Fruit fly (Drosophila melanogaster) whole organism, wandering third instar larva: Measurements from ENCODE around the gene CG4009.

Experiments used
- Abd-B ChIP-seq: fragments of >200 bp; optimal IDR thresholded peaks from 2 replicates; lab custom pipeline; 2017; ENCODE audit warnings: missing biosample characterization, missing genetic modification characterization
- CG32264 ChIP-seq: fragments of 200-800 bp; sonication (Bioruptor generic); optimal IDR thresholded peaks from 2 replicates; lab custom pipeline; 2016; ENCODE audit warnings: missing biosample characterization, missing genetic modification characterization
- CG9705 ChIP-seq: fragments of 200-800 bp; sonication (Bioruptor generic); optimal IDR thresholded peaks from 2 replicates; lab custom pipeline; 2018; ENCODE audit warnings: missing biosample characterization, mild to moderate bottlenecking, missing genetic modification characterization
- CrebA ChIP-seq: fragments of 200-800 bp; sonication (Bioruptor generic); optimal IDR thresholded peaks from 2 replicates; lab custom pipeline; 2016; ENCODE audit warnings: missing biosample characterization, mild to moderate bottlenecking, missing genetic modification characterization, borderline replicate concordance
- Dfd ChIP-seq: fragments of >200 bp; optimal IDR thresholded peaks from 2 replicates; lab custom pipeline; 2017; ENCODE audit warnings: missing biosample characterization, missing genetic modification characterization
- Dif ChIP-seq: fragments of 200-275, 200-300 bp; sonication (Bioruptor generic); optimal IDR thresholded peaks from 2 replicates; lab custom pipeline; 2018; ENCODE audit warnings: missing biosample characterization, missing genetic modification characterization; ENCODE audit not compliant: partially characterized antibody
- GATAd ChIP-seq: sonication (Bioruptor generic); optimal IDR thresholded peaks from 2 replicates; lab custom pipeline; 2016; ENCODE audit warnings: missing biosample characterization, missing genetic modification characterization
- HLH106 ChIP-seq: fragments of 200-800 bp; optimal IDR thresholded peaks from 3 replicates; lab custom pipeline; 2019; ENCODE audit warnings: missing biosample characterization, mild to moderate bottlenecking, missing genetic modification characterization, moderate library complexity
- Hnf4 ChIP-seq: fragments of 200-800 bp; sonication (Bioruptor generic); optimal IDR thresholded peaks from 2 replicates; lab custom pipeline; 2016; ENCODE audit warnings: missing biosample characterization, mild to moderate bottlenecking, missing genetic modification characterization
- Hr78 ChIP-seq: fragments of >200 bp; optimal IDR thresholded peaks from 2 replicates; lab custom pipeline; 2017; ENCODE audit warnings: missing biosample characterization, missing genetic modification characterization
- Hr83 ChIP-seq: fragments of 200-300 bp; sonication (Bioruptor generic); optimal IDR thresholded peaks from 2 replicates; lab custom pipeline; 2016; ENCODE audit warnings: missing biosample characterization, mild to moderate bottlenecking, missing genetic modification characterization, moderate library complexity; ENCODE audit not compliant: poor library complexity, severe bottlenecking
- Jra ChIP-seq: sonication (Bioruptor generic); optimal IDR thresholded peaks from 2 replicates; lab custom pipeline; 2016; ENCODE audit warnings: missing biosample characterization, missing genetic modification characterization
- Mio ChIP-seq: sonication (Bioruptor generic); optimal IDR thresholded peaks from 2 replicates; lab custom pipeline; 2016; ENCODE audit warnings: missing biosample characterization, missing genetic modification characterization
- Myc ChIP-seq: fragments of >200 bp; optimal IDR thresholded peaks from 2 replicates; lab custom pipeline; 2017
- N ChIP-seq: fragments of >200 bp; optimal IDR thresholded peaks from 2 replicates; lab custom pipeline; 2018; ENCODE audit warnings: missing biosample characterization, missing external identifiers, missing genetic modification characterization
- OdsH ChIP-seq: fragments of 200-800 bp; sonication (Bioruptor generic); optimal IDR thresholded peaks from 2 replicates; lab custom pipeline; 2016; ENCODE audit warnings: missing biosample characterization, mild to moderate bottlenecking, missing genetic modification characterization
- Rel ChIP-seq, 2 experiments: fragments of 200-800 bp; sonication (Bioruptor generic) in 1 of 2; optimal IDR thresholded peaks; 2 replicates in 1 of 2; 3 replicates in 1 of 2; lab custom pipeline; 2016 to 2019; ENCODE audit warnings: mild to moderate bottlenecking in 2 of 2, missing biosample characterization in 2 of 2, missing genetic modification characterization in 2 of 2, moderate library complexity in 1 of 2
- Sp1 ChIP-seq: fragments of 200-800 bp; sonication (Bioruptor generic); optimal IDR thresholded peaks from 3 replicates; lab custom pipeline; 2019; ENCODE audit warnings: missing biosample characterization, mild to moderate bottlenecking, missing genetic modification characterization, moderate library complexity
- Vsx2 ChIP-seq: fragments of 200-300, 225-300 bp; sonication (Bioruptor generic); optimal IDR thresholded peaks from 2 replicates; lab custom pipeline; 2018; ENCODE audit warnings: missing biosample characterization, missing genetic modification characterization; ENCODE audit not compliant: partially characterized antibody
- br ChIP-seq: fragments of 200-800 bp; sonication (Bioruptor generic); optimal IDR thresholded peaks from 2 replicates; lab custom pipeline; 2016; ENCODE audit warnings: missing biosample characterization, missing genetic modification characterization
- brk ChIP-seq: fragments of 200-800 bp; sonication (Bioruptor generic); optimal IDR thresholded peaks from 2 replicates; lab custom pipeline; 2016; ENCODE audit warnings: missing biosample characterization, mild to moderate bottlenecking, missing genetic modification characterization
- dl ChIP-seq, 2 experiments: fragments of 175-275, 200-275 bp in 1 of 2; fragments of 200-275 bp in 1 of 2; sonication (Bioruptor generic); optimal IDR thresholded peaks; lab custom pipeline; 2018; ENCODE audit warnings: mild to moderate bottlenecking in 2 of 2, missing biosample characterization in 2 of 2, missing genetic modification characterization in 2 of 2, moderate library complexity in 2 of 2; ENCODE audit not compliant: partially characterized antibody in 2 of 2, insufficient read depth in 1 of 2
- dmrt93B ChIP-seq: fragments of 200-800 bp; sonication (Bioruptor generic); optimal IDR thresholded peaks from 2 replicates; lab custom pipeline; 2018; ENCODE audit warnings: missing biosample characterization, mild to moderate bottlenecking, missing genetic modification characterization
- dsf ChIP-seq: sonication (Bioruptor generic); optimal IDR thresholded peaks from 2 replicates; lab custom pipeline; 2016; ENCODE audit warnings: missing biosample characterization, missing genetic modification characterization, borderline replicate concordance
- ey ChIP-seq: fragments of 200-800 bp; sonication (Bioruptor generic); optimal IDR thresholded peaks from 2 replicates; lab custom pipeline; 2016; ENCODE audit warnings: missing biosample characterization, missing genetic modification characterization
- foxo ChIP-seq, 2 experiments: fragments of 200-800 bp; sonication (Bioruptor generic); optimal IDR thresholded peaks; 2 replicates in 1 of 2; 3 replicates in 1 of 2; lab custom pipeline; 2016 to 2017; ENCODE audit warnings: missing biosample characterization in 2 of 2, missing genetic modification characterization in 2 of 2
- fru ChIP-seq: fragments of 200-800 bp; sonication (Bioruptor generic); optimal IDR thresholded peaks from 3 replicates; lab custom pipeline; 2016; ENCODE audit warnings: missing biosample characterization, mild to moderate bottlenecking, missing genetic modification characterization
- h ChIP-seq: fragments of 200-800 bp; sonication (Bioruptor generic); optimal IDR thresholded peaks from 3 replicates; lab custom pipeline; 2016; ENCODE audit warnings: missing biosample characterization, mild to moderate bottlenecking, missing genetic modification characterization
- jim ChIP-seq: fragments of 175-275, 200-325 bp; sonication (Bioruptor generic); optimal IDR thresholded peaks from 2 replicates; lab custom pipeline; 2016; ENCODE audit warnings: missing biosample characterization, mild to moderate bottlenecking, missing genetic modification characterization
- lola ChIP-seq: fragments of >200 bp; optimal IDR thresholded peaks from 2 replicates; lab custom pipeline; 2017; ENCODE audit warnings: missing biosample characterization, missing genetic modification characterization
- pan ChIP-seq: fragments of >200 bp; optimal IDR thresholded peaks from 2 replicates; lab custom pipeline; 2017
- psq ChIP-seq: fragments of 200-800 bp; sonication (Bioruptor generic); optimal IDR thresholded peaks from 3 replicates; lab custom pipeline; 2017; ENCODE audit warnings: missing biosample characterization, mild to moderate bottlenecking, missing genetic modification characterization, moderate library complexity
- rgr ChIP-seq: fragments of 200-800 bp; sonication (Bioruptor generic); optimal IDR thresholded peaks from 3 replicates; lab custom pipeline; 2016; ENCODE audit warnings: missing biosample characterization, mild to moderate bottlenecking, missing genetic modification characterization
- sage ChIP-seq: fragments of 200-800 bp; sonication (Bioruptor generic); optimal IDR thresholded peaks from 2 replicates; lab custom pipeline; 2016; ENCODE audit warnings: missing biosample characterization, mild to moderate bottlenecking, missing genetic modification characterization
- sv ChIP-seq: fragments of 200-800 bp; sonication (Bioruptor generic); optimal IDR thresholded peaks from 3 replicates; lab custom pipeline; 2016; ENCODE audit warnings: missing biosample characterization, missing genetic modification characterization
- tai ChIP-seq: sonication (Bioruptor generic); optimal IDR thresholded peaks from 2 replicates; lab custom pipeline; 2016; ENCODE audit warnings: missing biosample characterization, missing genetic modification characterization
- usp ChIP-seq: fragments of >200 bp; optimal IDR thresholded peaks from 2 replicates; lab custom pipeline; 2017; ENCODE audit warnings: missing biosample characterization, missing genetic modification characterization
- woc ChIP-seq: sonication (Bioruptor generic); optimal IDR thresholded peaks from 2 replicates; lab custom pipeline; 2016; ENCODE audit warnings: missing biosample characterization, mild to moderate bottlenecking, missing genetic modification characterization

The CG4009 gene

dm6 chr3R:17053415-17054177 lies 17.8 kb upstream of the CG4009 start, which contains the start of gene Dad (continued):
- TF ChIP-seq sage (GFP tag; lab: Kevin White, UChicago) = peak; percentile 49
- peak; percentile 8 for TF ChIP-seq CrebA
- TF ChIP-seq OdsH (GFP tag; lab: Kevin White, UChicago) = peak; percentile 49
- peak; percentile 83 for TF ChIP-seq h (GFP tag; lab: Kevin White, UChicago)
- no peak for TF ChIP-seq pan (lab: Kevin White, UChicago)
- TF ChIP-seq Hnf4 (GFP tag; lab: Kevin White, UChicago) = peak; percentile 48
- peak; percentile 53 to 70 for TF ChIP-seq dl (GFP tag; optimal IDR thresholded peaks at IDR 0.05; lab: Kevin White, UChicago; ENCODE audit: insufficient read depth in 1 of 2, partially characterized antibody in 2 of 2)
- no peak for TF ChIP-seq Hr78 (GFP tag; lab: Kevin White, UChicago)
- peak; percentile 51 for TF ChIP-seq Hr83

- TF ChIP-seq pan (lab: Kevin White, UChicago) = no peak
- TF ChIP-seq br (GFP tag; lab: Kevin White, UChicago) = peak; percentile 71
- peak; percentile 34 for TF ChIP-seq Rel (GFP tag; optimal IDR thresholded peaks at IDR 0.05; lab: Kevin White, UChicago)
- peak; percentile 39 for TF ChIP-seq Rel (tag; optimal IDR thresholded peaks at IDR 0.05; lab: Kevin White, UChicago)
- no peak for TF ChIP-seq GATAd (GFP tag; lab: Kevin White, UChicago)
- peak; percentile 69 for TF ChIP-seq brk (GFP tag; lab: Kevin White, UChicago)
- no peak for TF ChIP-seq dsf
- peak; percentile 78 for TF ChIP-seq woc
- TF ChIP-seq sv (GFP tag; lab: Kevin White, UChicago) = peak; percentile 33
- TF ChIP-seq rgr = peak; percentile 66
- TF ChIP-seq Dif = no peak
- no peak for TF ChIP-seq Vsx2
- TF ChIP-seq Mio (GFP tag; lab: Kevin White, UChicago) = no peak
- peak; percentile 84 for TF ChIP-seq h (GFP tag; lab: Kevin White, UChicago)
- TF ChIP-seq ey (GFP tag; lab: Kevin White, UChicago) = peak; percentile 72
- TF ChIP-seq dmrt93B = peak; percentile 61
- no peak for TF ChIP-seq CrebA
- TF ChIP-seq CG9705 (GFP tag; lab: Kevin White, UChicago) = peak; percentile 74
- no peak for TF ChIP-seq Hr83
- TF ChIP-seq Myc (lab: Kevin White, UChicago) = no peak
- no peak for TF ChIP-seq N
- TF ChIP-seq lola (GFP tag; lab: Kevin White, UChicago) = no peak
- TF ChIP-seq OdsH (GFP tag; lab: Kevin White, UChicago) = peak; percentile 79
- no peak for TF ChIP-seq dl (GFP tag; optimal IDR thresholded peaks at IDR 0.05; lab: Kevin White, UChicago; ENCODE audit: insufficient read depth in 1 of 2, partially characterized antibody in 2 of 2)
- TF ChIP-seq usp (GFP tag; lab: Kevin White, UChicago) = no peak
- TF ChIP-seq Hr78 (GFP tag; lab: Kevin White, UChicago) = no peak
- no peak for TF ChIP-seq jim (GFP tag; lab: Kevin White, UChicago)
- peak; percentile 88 for TF ChIP-seq HLH106 (tag; lab: Kevin White, UChicago)
- TF ChIP-seq Dfd (GFP tag; lab: Kevin White, UChicago) = no peak
- no peak for TF ChIP-seq Jra (GFP tag; lab: Kevin White, UChicago)
- TF ChIP-seq sage (GFP tag; lab: Kevin White, UChicago) = peak; percentile 59
- TF ChIP-seq CG32264 (GFP tag; lab: Kevin White, UChicago) = peak; percentile 46
- TF ChIP-seq psq (GFP tag; lab: Kevin White, UChicago) = peak; percentile 62
- peak in 1 of 2 experiments; percentile 63 for TF ChIP-seq foxo (GFP tag; optimal IDR thresholded peaks at IDR 0.05; lab: Kevin White, UChicago)
- TF ChIP-seq Hnf4 (GFP tag; lab: Kevin White, UChicago) = peak; percentile 59
- peak; percentile 34 for TF ChIP-seq tai (GFP tag; lab: Kevin White, UChicago)
- peak; percentile 80 for TF ChIP-seq Sp1
- TF ChIP-seq fru (GFP tag; lab: Kevin White, UChicago) = peak; percentile 71
- no peak for TF ChIP-seq Abd-B (GFP tag; lab: Kevin White, UChicago)
Observed at dm6 chr3R:17052465-17053149, 16.8 kb upstream of the CG4009 start.
